Fruit fly (Drosophila melanogaster) whole organism, embryonic: ENCODE results near the gene Rh5.
A peak's percentile ranks its signal among the peaks of the same experiment; 100 is the strongest.

Source experiments
- Abd-B ChIP-seq: fragments of 200-800 bp; sonication (Bioruptor generic); optimal IDR thresholded peaks from 2 replicates; lab custom pipeline; 2018; ENCODE audit warnings: missing biosample characterization, mild to moderate bottlenecking, missing genetic modification characterization, moderate library complexity
- Aef1 ChIP-seq: fragments of 200-800 bp; sonication (Bioruptor generic); IDR thresholded peaks from 3 replicates; pipeline ENCODE4 v1.3.6; 2022; ENCODE audit warnings: missing biosample characterization, missing genetic modification characterization
- Atf3 ChIP-seq: fragments of 200-800 bp; sonication (Bioruptor generic); optimal IDR thresholded peaks from 3 replicates; lab custom pipeline; 2016; ENCODE audit warnings: missing biosample characterization, missing genetic modification characterization
- CG1024 ChIP-seq: fragments of 200-800 bp; sonication (Bioruptor generic); IDR thresholded peaks from 2 replicates; pipeline ENCODE4 v1.3.6; 2022; ENCODE audit warnings: missing biosample characterization, missing genetic modification characterization
- CG10321 ChIP-seq: fragments of 200-800 bp; sonication (Bioruptor generic); IDR thresholded peaks from 2 replicates; pipeline ENCODE4 v1.3.6; 2022; ENCODE audit warnings: missing biosample characterization, missing genetic modification characterization
- CG10979 ChIP-seq: fragments of 200-800 bp; sonication (Bioruptor generic); optimal IDR thresholded peaks from 2 replicates; lab custom pipeline; 2018; ENCODE audit warnings: missing biosample characterization, mild to moderate bottlenecking, missing genetic modification characterization, moderate library complexity
- CG11456 ChIP-seq: fragments of 200-800 bp; sonication (Bioruptor generic); IDR thresholded peaks from 3 replicates; pipeline ENCODE4 v1.3.6; 2022; ENCODE audit warnings: missing biosample characterization, missing genetic modification characterization
- CG12071 ChIP-seq: fragments of 200-800 bp; sonication (Bioruptor generic); optimal IDR thresholded peaks from 3 replicates; lab custom pipeline; 2018; ENCODE audit warnings: missing biosample characterization, mild to moderate bottlenecking, missing genetic modification characterization
- CG1233 ChIP-seq: fragments of 200-800 bp; sonication (Bioruptor generic); optimal IDR thresholded peaks from 4 replicates; lab custom pipeline; 2018; ENCODE audit warnings: missing biosample characterization, mild to moderate bottlenecking, missing genetic modification characterization
- CG2116 ChIP-seq: fragments of 200-800 bp; sonication (Bioruptor generic); optimal IDR thresholded peaks from 3 replicates; lab custom pipeline; 2018; ENCODE audit warnings: missing biosample characterization, mild to moderate bottlenecking, missing genetic modification characterization
- CG3163 ChIP-seq: fragments of 200-800 bp; sonication (Bioruptor generic); optimal IDR thresholded peaks from 3 replicates; lab custom pipeline; 2016; ENCODE audit warnings: missing biosample characterization, missing genetic modification characterization
- CG42726 ChIP-seq: fragments of 200-800 bp; sonication (Bioruptor generic); IDR thresholded peaks from 2 replicates; pipeline ENCODE4 v1.3.6; 2022; ENCODE audit warnings: missing biosample characterization, missing genetic modification characterization; ENCODE audit not compliant: partially characterized antibody
- CG7357 ChIP-seq: fragments of 200-800 bp; sonication (Bioruptor generic); IDR thresholded peaks from 3 replicates; pipeline ENCODE4 v1.3.6; 2022; ENCODE audit warnings: missing biosample characterization, missing genetic modification characterization
- CG7556 ChIP-seq: fragments of 200-800 bp; sonication (Bioruptor generic); optimal IDR thresholded peaks from 2 replicates; lab custom pipeline; 2017; ENCODE audit warnings: missing biosample characterization, mild to moderate bottlenecking, missing genetic modification characterization
- CTCF ChIP-seq: fragments of 200-800 bp; sonication (Bioruptor generic); optimal IDR thresholded peaks from 2 replicates; lab custom pipeline; 2017; ENCODE audit warnings: missing biosample characterization, mild to moderate bottlenecking, missing genetic modification characterization, moderate library complexity
- CkIIα-i1 ChIP-seq: fragments of 200-800 bp; sonication (Bioruptor generic); IDR thresholded peaks from 2 replicates; pipeline ENCODE4 v1.3.6; 2022; ENCODE audit warnings: missing biosample characterization, missing genetic modification characterization
- Dbx ChIP-seq: fragments of 200-800 bp; sonication (Bioruptor generic); IDR thresholded peaks from 3 replicates; pipeline ENCODE4 v1.3.6; 2022; ENCODE audit warnings: missing biosample characterization, missing genetic modification characterization
- H15 ChIP-seq: fragments of 200-800 bp; sonication (Bioruptor generic); IDR thresholded peaks from 3 replicates; pipeline ENCODE4 v1.3.6; 2022; ENCODE audit warnings: missing biosample characterization, missing genetic modification characterization
- HHEX ChIP-seq: fragments of 200-800 bp; sonication (Bioruptor generic); optimal IDR thresholded peaks from 3 replicates; lab custom pipeline; 2017; ENCODE audit warnings: missing biosample characterization, mild to moderate bottlenecking, missing genetic modification characterization, missing genetic modification reagents
- HLH54F ChIP-seq: fragments of 200-800 bp; sonication (Bioruptor generic); optimal IDR thresholded peaks from 3 replicates; lab custom pipeline; 2016; ENCODE audit warnings: missing biosample characterization, missing genetic modification characterization
- HmgD ChIP-seq: fragments of 200-800 bp; sonication (Bioruptor generic); optimal IDR thresholded peaks from 3 replicates; lab custom pipeline; 2016; ENCODE audit warnings: missing biosample characterization, missing genetic modification characterization
- HmgZ ChIP-seq: fragments of 200-800 bp; sonication (Bioruptor generic); optimal IDR thresholded peaks from 2 replicates; lab custom pipeline; 2018; ENCODE audit warnings: missing biosample characterization, mild to moderate bottlenecking, missing genetic modification characterization
- MESR4 ChIP-seq: fragments of 200-800 bp; sonication (Bioruptor generic); optimal IDR thresholded peaks from 2 replicates; lab custom pipeline; 2018; ENCODE audit warnings: missing biosample characterization, mild to moderate bottlenecking, missing genetic modification characterization, moderate library complexity
- Mrtf ChIP-seq: fragments of 200-800 bp; sonication (Bioruptor generic); IDR thresholded peaks from 3 replicates; pipeline ENCODE4 v1.3.6; 2022; ENCODE audit warnings: missing biosample characterization, missing genetic modification characterization
- NC2β ChIP-seq: fragments of 200-800 bp; sonication (Bioruptor generic); optimal IDR thresholded peaks from 2 replicates; lab custom pipeline; 2016; ENCODE audit warnings: missing biosample characterization, missing genetic modification characterization
- NK7.1 ChIP-seq: fragments of 200-800 bp; sonication (Bioruptor generic); optimal IDR thresholded peaks from 3 replicates; lab custom pipeline; 2016; ENCODE audit warnings: missing biosample characterization, missing genetic modification characterization
- Nf-YB ChIP-seq: fragments of 200-800 bp; sonication (Bioruptor generic); optimal IDR thresholded peaks from 3 replicates; lab custom pipeline; 2019; ENCODE audit warnings: missing biosample characterization, mild to moderate bottlenecking, missing genetic modification characterization, moderate library complexity
- Nf-YC ChIP-seq: fragments of 200-800 bp; optimal IDR thresholded peaks from 3 replicates; lab custom pipeline; 2019; ENCODE audit warnings: missing biosample characterization, mild to moderate bottlenecking, missing genetic modification characterization, moderate library complexity
- Oli ChIP-seq: fragments of 200-800 bp; sonication (Bioruptor generic); optimal IDR thresholded peaks from 2 replicates; lab custom pipeline; 2018; ENCODE audit warnings: missing biosample characterization, mild to moderate bottlenecking, missing genetic modification characterization, moderate library complexity
- Sin3A ChIP-seq: fragments of >200 bp; optimal IDR thresholded peaks from 2 replicates; lab custom pipeline; 2018
- Sox102F ChIP-seq: fragments of 200-800 bp; sonication (Bioruptor generic); optimal IDR thresholded peaks from 2 replicates; lab custom pipeline; 2018; ENCODE audit warnings: missing biosample characterization, mild to moderate bottlenecking, missing genetic modification characterization, moderate library complexity
- YL-1 ChIP-seq: fragments of 200-800 bp; sonication (Bioruptor generic); optimal IDR thresholded peaks from 3 replicates; lab custom pipeline; 2017; ENCODE audit warnings: missing biosample characterization, mild to moderate bottlenecking, missing genetic modification characterization
- cas ChIP-seq: fragments of 200-800 bp; sonication (Bioruptor generic); IDR thresholded peaks from 2 replicates; pipeline ENCODE4 v1.3.6; 2022; ENCODE audit warnings: missing biosample characterization, missing genetic modification characterization
- chm ChIP-seq: fragments of 200-800 bp; sonication (Bioruptor generic); IDR thresholded peaks from 2 replicates; pipeline ENCODE4 v1.3.6; 2022; ENCODE audit warnings: missing biosample characterization, missing genetic modification characterization
- danr ChIP-seq: fragments of 200-800 bp; sonication (Bioruptor generic); IDR thresholded peaks from 2 replicates; pipeline ENCODE4 v1.3.6; 2022; ENCODE audit warnings: missing biosample characterization, missing genetic modification characterization
- eyg ChIP-seq: fragments of 200-800 bp; sonication (Bioruptor generic); optimal IDR thresholded peaks from 3 replicates; lab custom pipeline; 2016; ENCODE audit warnings: missing biosample characterization, missing genetic modification characterization
- jigr1 ChIP-seq: fragments of 200-800 bp; sonication (Bioruptor generic); IDR thresholded peaks from 3 replicates; pipeline ENCODE4 v1.3.6; 2022; ENCODE audit warnings: missing biosample characterization, missing genetic modification characterization
- lilli ChIP-seq: fragments of 200-800 bp; sonication (Bioruptor generic); optimal IDR thresholded peaks from 3 replicates; lab custom pipeline; 2016; ENCODE audit warnings: missing biosample characterization, missing genetic modification characterization
- mirr ChIP-seq: fragments of 200-800 bp; sonication (Bioruptor generic); optimal IDR thresholded peaks from 3 replicates; lab custom pipeline; 2018; ENCODE audit warnings: missing biosample characterization, mild to moderate bottlenecking, missing genetic modification characterization
- nau ChIP-seq: fragments of 200-800 bp; sonication (Bioruptor generic); optimal IDR thresholded peaks from 3 replicates; lab custom pipeline; 2017; ENCODE audit warnings: missing biosample characterization, mild to moderate bottlenecking, missing genetic modification characterization, missing genetic modification reagents
- nerfin-2 ChIP-seq: fragments of 200-800 bp; sonication (Bioruptor generic); IDR thresholded peaks from 2 replicates; pipeline ENCODE4 v1.3.6; 2022; ENCODE audit warnings: missing biosample characterization, missing genetic modification characterization; ENCODE audit not compliant: partially characterized antibody
- oc ChIP-seq: fragments of 200-800 bp; sonication (Bioruptor generic); optimal IDR thresholded peaks from 2 replicates; lab custom pipeline; 2018; ENCODE audit warnings: missing biosample characterization, mild to moderate bottlenecking, missing genetic modification characterization, moderate library complexity
- onecut ChIP-seq: fragments of 200-800 bp; sonication (Bioruptor generic); IDR thresholded peaks from 2 replicates; pipeline ENCODE4 v1.3.6; 2022; ENCODE audit warnings: missing biosample characterization, missing genetic modification characterization
- org-1 ChIP-seq: fragments of 200-800 bp; sonication (Bioruptor generic); optimal IDR thresholded peaks from 2 replicates; lab custom pipeline; 2017; ENCODE audit warnings: missing biosample characterization, missing genetic modification characterization
- pho ChIP-seq: fragments of 200-800 bp; sonication (Bioruptor generic); optimal IDR thresholded peaks from 2 replicates; lab custom pipeline; 2016; ENCODE audit warnings: missing biosample characterization, missing genetic modification characterization
- pita ChIP-seq: fragments of 200-800 bp; sonication (Bioruptor generic); optimal IDR thresholded peaks from 2 replicates; lab custom pipeline; 2017; ENCODE audit warnings: missing biosample characterization, mild to moderate bottlenecking, missing genetic modification characterization
- sc ChIP-seq, 3 experiments: fragments of >200 bp in 2 of 3; fragments of 200-800 bp in 1 of 3; sonication (Bioruptor generic) in 1 of 3; optimal IDR thresholded peaks; 2 replicates in 2 of 3; 3 replicates in 1 of 3; lab custom pipeline; 2017; ENCODE audit warnings: mild to moderate bottlenecking in 1 of 3, missing biosample characterization in 1 of 3, missing genetic modification characterization in 1 of 3, missing genetic modification reagents in 1 of 3
- scrt ChIP-seq: fragments of 200-800 bp; sonication (Bioruptor generic); optimal IDR thresholded peaks from 2 replicates; lab custom pipeline; 2018; ENCODE audit warnings: missing biosample characterization, mild to moderate bottlenecking, missing genetic modification characterization, moderate library complexity
- sisA ChIP-seq: fragments of 200-800 bp; sonication (Bioruptor generic); IDR thresholded peaks from 2 replicates; pipeline ENCODE4 v1.3.6; 2022; ENCODE audit warnings: missing biosample characterization, missing genetic modification characterization
- tio ChIP-seq: fragments of 200-800 bp; sonication (Bioruptor generic); optimal IDR thresholded peaks from 2 replicates; lab custom pipeline; 2017; ENCODE audit warnings: missing biosample characterization, missing genetic modification characterization, inconsistent platforms
- tup ChIP-seq: fragments of 200-800 bp; sonication (Bioruptor generic); optimal IDR thresholded peaks from 2 replicates; lab custom pipeline; 2016; ENCODE audit warnings: missing biosample characterization, mild to moderate bottlenecking, missing genetic modification characterization, moderate library complexity
- unc-4 ChIP-seq: fragments of 200-800 bp; sonication (Bioruptor generic); IDR thresholded peaks from 2 replicates; pipeline ENCODE4 v1.3.6; 2022; ENCODE audit warnings: missing biosample characterization, missing genetic modification characterization; ENCODE audit not compliant: partially characterized antibody
- zf30C ChIP-seq: fragments of 200-800 bp; sonication (Bioruptor generic); optimal IDR thresholded peaks from 3 replicates; lab custom pipeline; 2018; ENCODE audit warnings: missing biosample characterization, mild to moderate bottlenecking, missing genetic modification characterization

Rh5 gene

dm6 chr2L:12003792-12004210, 4.2 kb upstream of the Rh5 start (continued):
- TF ChIP-seq CG11456 (GFP tag; lab: Robert Waterston, UW) (no peak), pita (no peak), H15 (GFP tag; lab: Robert Waterston, UW) (no peak), Nf-YB (GFP tag; lab: Kevin White, UChicago) (peak; percentile 96), NC2β (GFP tag; lab: Kevin White, UChicago) (no peak), Abd-B (GFP tag; lab: Kevin White, UChicago) (peak; percentile 56), MESR4 (no peak), sc (optimal IDR thresholded peaks at IDR 0.05; lab: Kevin White, UChicago) (no peak), sc (GFP tag; optimal IDR thresholded peaks at IDR 0.05; lab: Kevin White, UChicago) (no peak), danr (GFP tag; lab: Robert Waterston, UW) (no peak), CG12071 (GFP tag; lab: Kevin White, UChicago) (no peak), jigr1 (GFP tag; lab: Robert Waterston, UW) (no peak), unc-4 (no peak), onecut (GFP tag; lab: Robert Waterston, UW) (no peak), zf30C (GFP tag; lab: Kevin White, UChicago) (no peak), CG42726 (GFP tag; lab: Robert Waterston, UW) (no peak), HHEX (GFP tag; lab: Kevin White, UChicago) (no peak), Atf3 (no peak), sisA (no peak), tup (GFP tag; lab: Kevin White, UChicago) (no peak), CG7357 (GFP tag; lab: Robert Waterston, UW) (no peak), Dbx (GFP tag; lab: Robert Waterston, UW) (no peak), Sox102F (GFP tag; lab: Kevin White, UChicago) (no peak), eyg (GFP tag; lab: Kevin White, UChicago) (no peak), lilli (GFP tag; lab: Kevin White, UChicago) (no peak), HmgD (GFP tag; lab: Kevin White, UChicago) (no peak), nerfin-2 (GFP tag; lab: Robert Waterston, UW) (no peak), YL-1 (GFP tag; lab: Kevin White, UChicago) (no peak), CG7556 (no peak), CG10979 (no peak), cas (GFP tag; lab: Robert Waterston, UW) (no peak), CG10321 (GFP tag; lab: Robert Waterston, UW) (no peak), Nf-YC (tag; lab: Kevin White, UChicago) (peak; percentile 97), CTCF (GFP tag; lab: Kevin White, UChicago) (peak; percentile 96), mirr (no peak), Oli (tag; lab: Kevin White, UChicago) (no peak), CkIIα-i1 (GFP tag; lab: Robert Waterston, UW) (no peak), HmgZ (tag; lab: Kevin White, UChicago) (no peak), scrt (GFP tag; lab: Kevin White, UChicago) (no peak), org-1 (no peak), Mrtf (GFP tag; lab: Robert Waterston, UW) (no peak), Aef1 (GFP tag; lab: Robert Waterston, UW) (no peak), Sin3A (lab: Kevin White, UChicago) (peak; percentile 25), oc (tag; lab: Kevin White, UChicago) (no peak), chm (GFP tag; lab: Robert Waterston, UW) (no peak), HLH54F (no peak), CG1233 (GFP tag; lab: Kevin White, UChicago) (no peak), CG1024 (no peak), CG2116 (no peak), NK7.1 (no peak), pho (GFP tag; lab: Kevin White, UChicago) (no peak), CG3163 (GFP tag; lab: Kevin White, UChicago) (peak; percentile 33), tio (no peak), nau (GFP tag; lab: Kevin White, UChicago) (no peak)
